Fruit fly (Drosophila melanogaster) whole organism, embryonic: ENCODE results near the gene CG13850.
A peak's percentile ranks its signal among the peaks of the same experiment; 100 is the strongest.

Experiments used
- Abd-B ChIP-seq: fragments of 200-800 bp; sonication (Bioruptor generic); optimal IDR thresholded peaks from 2 replicates; lab custom pipeline; 2018; ENCODE audit warnings: missing biosample characterization, mild to moderate bottlenecking, missing genetic modification characterization, moderate library complexity
- Bgb ChIP-seq: fragments of 200-800 bp; sonication (Bioruptor generic); IDR thresholded peaks from 2 replicates; pipeline ENCODE4 v1.3.6; 2022; ENCODE audit warnings: missing biosample characterization, missing genetic modification characterization; ENCODE audit not compliant: partially characterized antibody
- CG10209 ChIP-seq: fragments of 200-800 bp; sonication (Bioruptor generic); optimal IDR thresholded peaks from 3 replicates; lab custom pipeline; 2017; ENCODE audit warnings: missing biosample characterization, mild to moderate bottlenecking, missing genetic modification characterization, missing genetic modification reagents
- CG10462 ChIP-seq: fragments of 200-800 bp; sonication (Bioruptor generic); optimal IDR thresholded peaks from 2 replicates; lab custom pipeline; 2016; ENCODE audit warnings: missing biosample characterization, missing genetic modification characterization
- CG11093 ChIP-seq: fragments of 200-800 bp; sonication (Bioruptor generic); IDR thresholded peaks from 3 replicates; pipeline ENCODE4 v1.3.6; 2022; ENCODE audit warnings: missing biosample characterization, missing genetic modification characterization
- CG13287 ChIP-seq: fragments of 200-800 bp; sonication (Bioruptor generic); IDR thresholded peaks from 2 replicates; pipeline ENCODE4 v1.3.6; 2022; ENCODE audit warnings: missing biosample characterization, missing genetic modification characterization; ENCODE audit not compliant: partially characterized antibody
- CG14710 ChIP-seq: fragments of 200-800 bp; sonication (Bioruptor generic); optimal IDR thresholded peaks from 3 replicates; lab custom pipeline; 2019; ENCODE audit warnings: missing biosample characterization, mild to moderate bottlenecking, missing genetic modification characterization, moderate library complexity
- CG1602 ChIP-seq: fragments of 200-800 bp; sonication (Bioruptor generic); optimal IDR thresholded peaks from 3 replicates; lab custom pipeline; 2016; ENCODE audit warnings: missing biosample characterization, missing genetic modification characterization
- CG31441 ChIP-seq: fragments of 200-800 bp; sonication (Bioruptor generic); IDR thresholded peaks from 2 replicates; pipeline ENCODE4 v1.3.6; 2022; ENCODE audit warnings: missing biosample characterization, missing genetic modification characterization
- CG3163 ChIP-seq: fragments of 200-800 bp; sonication (Bioruptor generic); optimal IDR thresholded peaks from 3 replicates; lab custom pipeline; 2016; ENCODE audit warnings: missing biosample characterization, missing genetic modification characterization
- CG3726 ChIP-seq: fragments of 200-800 bp; sonication (Bioruptor generic); IDR thresholded peaks from 3 replicates; pipeline ENCODE4, ENCODE4 v1.3.6; 2022; ENCODE audit warnings: missing biosample characterization, missing genetic modification characterization
- CG4360 ChIP-seq: fragments of 200-800 bp; sonication (Bioruptor generic); IDR thresholded peaks from 2 replicates; pipeline ENCODE4 v1.3.6; 2022; ENCODE audit warnings: missing biosample characterization, missing genetic modification characterization
- CG4730 ChIP-seq: fragments of 200-800 bp; sonication (Bioruptor generic); IDR thresholded peaks from 2 replicates; pipeline ENCODE4 v1.3.6; 2022; ENCODE audit warnings: missing biosample characterization, missing genetic modification characterization
- CG7271 ChIP-seq: fragments of 200-800 bp; sonication (Bioruptor generic); optimal IDR thresholded peaks from 2 replicates; lab custom pipeline; 2018; ENCODE audit warnings: missing biosample characterization, mild to moderate bottlenecking, missing genetic modification characterization, moderate library complexity
- CG9817 ChIP-seq: fragments of 200-800 bp; sonication (Bioruptor generic); optimal IDR thresholded peaks from 2 replicates; lab custom pipeline; 2018; ENCODE audit warnings: missing biosample characterization, mild to moderate bottlenecking, missing genetic modification characterization, moderate library complexity
- Chrac-16 ChIP-seq: fragments of 200-800 bp; sonication (Bioruptor generic); optimal IDR thresholded peaks from 3 replicates; lab custom pipeline; 2016; ENCODE audit warnings: missing biosample characterization, missing genetic modification characterization
- CoRest ChIP-seq: fragments of 200-800 bp; sonication (Bioruptor generic); optimal IDR thresholded peaks from 3 replicates; lab custom pipeline; 2018; ENCODE audit warnings: missing biosample characterization, mild to moderate bottlenecking, missing genetic modification characterization, moderate library complexity
- Doc2 ChIP-seq: fragments of 200-800 bp; sonication (Bioruptor generic); IDR thresholded peaks from 2 replicates; pipeline ENCODE4 v1.3.6; 2022; ENCODE audit warnings: missing biosample characterization, missing genetic modification characterization
- Doc3 ChIP-seq: fragments of 200-800 bp; sonication (Bioruptor generic); IDR thresholded peaks from 3 replicates; pipeline ENCODE4 v1.3.6; 2022; ENCODE audit warnings: missing biosample characterization, missing genetic modification characterization; ENCODE audit not compliant: partially characterized antibody
- HLH4C ChIP-seq: fragments of 200-800 bp; sonication (Bioruptor generic); IDR thresholded peaks from 3 replicates; pipeline ENCODE4 v1.3.6; 2022; ENCODE audit warnings: missing biosample characterization, missing genetic modification characterization; ENCODE audit not compliant: partially characterized antibody
- HLH54F ChIP-seq: fragments of 200-800 bp; sonication (Bioruptor generic); optimal IDR thresholded peaks from 3 replicates; lab custom pipeline; 2016; ENCODE audit warnings: missing biosample characterization, missing genetic modification characterization
- NFAT ChIP-seq: fragments of 200-800 bp; sonication (Bioruptor generic); IDR thresholded peaks from 2 replicates; pipeline ENCODE4 v1.3.6; 2022; ENCODE audit warnings: missing biosample characterization, missing genetic modification characterization
- Pdp1 ChIP-seq, 2 experiments: fragments of 200-800 bp; sonication (Bioruptor generic); optimal IDR thresholded peaks; 3 replicates each; lab custom pipeline; 2016; ENCODE audit warnings: missing biosample characterization in 2 of 2, missing genetic modification characterization in 2 of 2, mild to moderate bottlenecking in 1 of 2, moderate library complexity in 1 of 2
- Sin3A ChIP-seq: fragments of >200 bp; optimal IDR thresholded peaks from 2 replicates; lab custom pipeline; 2018
- Six4 ChIP-seq: fragments of 200-800 bp; sonication (Bioruptor generic); optimal IDR thresholded peaks from 2 replicates; lab custom pipeline; 2016; ENCODE audit warnings: missing biosample characterization, missing genetic modification characterization
- Stat92E ChIP-seq, 3 experiments: fragments of >200 bp in 2 of 3; fragments of 200-800 bp in 1 of 3; sonication (Bioruptor generic) in 1 of 3; optimal IDR thresholded peaks; 2 replicates each; lab custom pipeline; 2017 to 2019; ENCODE audit warnings: missing biosample characterization in 3 of 3, missing genetic modification characterization in 3 of 3, mild to moderate bottlenecking in 1 of 3, moderate library complexity in 1 of 3
- Tbp ChIP-seq: fragments of >200 bp; optimal IDR thresholded peaks from 2 replicates; lab custom pipeline; 2018; ENCODE audit warnings: missing biosample characterization, missing genetic modification characterization
- abd-A ChIP-seq: fragments of 200-800 bp; sonication (Bioruptor generic); optimal IDR thresholded peaks from 3 replicates; lab custom pipeline; 2019; ENCODE audit warnings: missing biosample characterization, mild to moderate bottlenecking, missing genetic modification characterization, moderate library complexity
- ato ChIP-seq: fragments of 200-800 bp; sonication (Bioruptor generic); IDR thresholded peaks from 2 replicates; pipeline ENCODE4 v1.3.6; 2022; ENCODE audit warnings: missing biosample characterization, missing genetic modification characterization; ENCODE audit not compliant: partially characterized antibody
- btn ChIP-seq: fragments of 200-800 bp; sonication (Bioruptor generic); optimal IDR thresholded peaks from 2 replicates; lab custom pipeline; 2016; ENCODE audit warnings: missing biosample characterization, missing genetic modification characterization
- chif ChIP-seq, 2 experiments: fragments of 200-800 bp; sonication (Bioruptor generic); optimal IDR thresholded peaks; 3 replicates each; lab custom pipeline; 2016; ENCODE audit warnings: missing biosample characterization in 2 of 2, missing genetic modification characterization in 2 of 2
- chinmo ChIP-seq: fragments of 200-800 bp; sonication (Bioruptor generic); IDR thresholded peaks from 4 replicates; pipeline ENCODE4 v1.3.6; 2022; ENCODE audit warnings: missing biosample characterization, missing genetic modification characterization; ENCODE audit not compliant: partially characterized antibody
- chm ChIP-seq: fragments of 200-800 bp; sonication (Bioruptor generic); IDR thresholded peaks from 2 replicates; pipeline ENCODE4 v1.3.6; 2022; ENCODE audit warnings: missing biosample characterization, missing genetic modification characterization
- ewg ChIP-seq: fragments of 200-800 bp; sonication (Bioruptor generic); optimal IDR thresholded peaks from 3 replicates; lab custom pipeline; 2017; ENCODE audit warnings: mild to moderate bottlenecking, missing biosample characterization, missing genetic modification reagents, missing genetic modification characterization
- gce ChIP-seq: fragments of 200-800 bp; sonication (Bioruptor generic); IDR thresholded peaks from 3 replicates; pipeline ENCODE4 v1.3.6; 2022; ENCODE audit warnings: missing biosample characterization, missing genetic modification characterization
- ind ChIP-seq: fragments of 200-800 bp; sonication (Bioruptor generic); optimal IDR thresholded peaks from 3 replicates; lab custom pipeline; 2016; ENCODE audit warnings: missing biosample characterization, missing genetic modification characterization
- ken ChIP-seq: fragments of 200-800 bp; sonication (Bioruptor generic); IDR thresholded peaks from 3 replicates; pipeline ENCODE4 v1.3.6; 2022; ENCODE audit warnings: missing biosample characterization, missing genetic modification characterization
- knrl ChIP-seq: fragments of 200-800 bp; sonication (Bioruptor generic); IDR thresholded peaks from 3 replicates; pipeline ENCODE4 v1.3.6; 2022; ENCODE audit warnings: missing biosample characterization, missing genetic modification characterization; ENCODE audit not compliant: partially characterized antibody
- lab ChIP-seq: fragments of 200-800 bp; sonication (Bioruptor generic); optimal IDR thresholded peaks from 3 replicates; lab custom pipeline; 2017; ENCODE audit warnings: missing biosample characterization, missing genetic modification characterization, mild to moderate bottlenecking, moderate library complexity, missing genetic modification reagents
- lbe ChIP-seq: fragments of 200-800 bp; sonication (Bioruptor generic); optimal IDR thresholded peaks from 2 replicates; lab custom pipeline; 2016; ENCODE audit warnings: missing biosample characterization, mild to moderate bottlenecking, missing genetic modification characterization
- lola ChIP-seq, 3 experiments: fragments of >200 bp in 2 of 3; fragments of 200-800 bp in 1 of 3; sonication (Bioruptor generic) in 1 of 3; optimal IDR thresholded peaks; 2 replicates each; lab custom pipeline; 2017 to 2019; ENCODE audit warnings: missing biosample characterization in 3 of 3, missing genetic modification characterization in 3 of 3, mild to moderate bottlenecking in 1 of 3, moderate library complexity in 1 of 3
- nerfin-1 ChIP-seq: fragments of 200-800 bp; sonication (Bioruptor generic); optimal IDR thresholded peaks from 3 replicates; lab custom pipeline; 2019; ENCODE audit warnings: missing biosample characterization, mild to moderate bottlenecking, missing genetic modification characterization, moderate library complexity
- nerfin-2 ChIP-seq: fragments of 200-800 bp; sonication (Bioruptor generic); IDR thresholded peaks from 2 replicates; pipeline ENCODE4 v1.3.6; 2022; ENCODE audit warnings: missing biosample characterization, missing genetic modification characterization; ENCODE audit not compliant: partially characterized antibody
- pzg ChIP-seq: fragments of 200-800 bp; sonication (Bioruptor generic); optimal IDR thresholded peaks from 3 replicates; lab custom pipeline; 2018; ENCODE audit warnings: missing biosample characterization, mild to moderate bottlenecking, missing genetic modification characterization, moderate library complexity
- so ChIP-seq: fragments of 200-800 bp; sonication (Bioruptor generic); IDR thresholded peaks from 3 replicates; pipeline ENCODE4 v1.3.6; 2022; ENCODE audit warnings: missing biosample characterization, missing genetic modification characterization
- ssp ChIP-seq: fragments of 200-800 bp; sonication (Bioruptor generic); IDR thresholded peaks from 2 replicates; pipeline ENCODE4 v1.3.6; 2022; ENCODE audit warnings: missing biosample characterization, missing genetic modification characterization
- wor ChIP-seq: fragments of 200-800 bp; sonication (Bioruptor generic); IDR thresholded peaks from 2 replicates; pipeline ENCODE4 v1.3.6; 2022; ENCODE audit warnings: missing biosample characterization, missing genetic modification characterization

The CG13850 gene

dm6 chr3R:22368077-22368776 is 42.5 kb downstream of the CG13850 start (continued):
- TF ChIP-seq ssp (no peak), CG31441 (GFP tag; lab: Robert Waterston, UW) (peak; percentile 35), CG14710 (tag; lab: Kevin White, UChicago) (peak; percentile 25), Stat92E (GFP tag; optimal IDR thresholded peaks at IDR 0.05; lab: Kevin White, UChicago) (no peak), Doc3 (GFP tag; lab: Robert Waterston, UW) (peak; percentile 40; the same call in 1 of the 3 replicates), Doc2 (GFP tag; lab: Robert Waterston, UW) (0 out of 2 replicates have a peak, but pooled peaks have one; percentile 3), CG4730 (GFP tag; lab: Robert Waterston, UW) (0 out of 2 replicates have a peak, but pooled peaks have one; percentile 15), CG10209 (no peak), ato (GFP tag; lab: Robert Waterston, UW) (0 out of 2 replicates have a peak, but pooled peaks have one; percentile 39), lab (no peak), ewg (GFP tag; lab: Kevin White, UChicago) (peak; percentile 92), so (peak; percentile 32; the same call in 1 of the 3 replicates), Pdp1 (GFP tag; optimal IDR thresholded peaks at IDR 0.05; lab: Kevin White, UChicago) (peak in 1 of 2 experiments; percentile 96), CG3726 (GFP tag; lab: Robert Waterston, UW) (no peak), lbe (GFP tag; lab: Kevin White, UChicago) (no peak), CG3163 (GFP tag; lab: Kevin White, UChicago) (no peak), CG13287 (peak; percentile 69), Bgb (GFP tag; lab: Robert Waterston, UW) (peak; percentile 66), NFAT (GFP tag; lab: Robert Waterston, UW) (peak; percentile 24; the same call in 1 of the 2 replicates), CG7271 (tag; lab: Kevin White, UChicago) (no peak), Abd-B (GFP tag; lab: Kevin White, UChicago) (no peak), chinmo (GFP tag; lab: Robert Waterston, UW) (0 out of 4 replicates have a peak, but pooled peaks have one; percentile 42), CG9817 (tag; lab: Kevin White, UChicago) (no peak), btn (no peak), CG1602 (GFP tag; lab: Kevin White, UChicago) (no peak), nerfin-1 (tag; lab: Kevin White, UChicago) (peak; percentile 60), lola (GFP tag; optimal IDR thresholded peaks at IDR 0.05; lab: Kevin White, UChicago) (peak in 1 of 3 experiments; percentile 27), wor (GFP tag; lab: Robert Waterston, UW) (no peak), HLH4C (GFP tag; lab: Robert Waterston, UW) (peak; percentile 37; the same call in 2 of the 3 replicates), Sin3A (lab: Kevin White, UChicago) (no peak), chm (GFP tag; lab: Robert Waterston, UW) (no peak), CoRest (tag; lab: Kevin White, UChicago) (no peak), CG4360 (0 out of 2 replicates have a peak, but pooled peaks have one; percentile 9), Tbp (no peak), HLH54F (GFP tag; lab: Kevin White, UChicago) (no peak), chif (GFP tag; optimal IDR thresholded peaks at IDR 0.05; lab: Kevin White, UChicago) (no peak), gce (GFP tag; lab: Robert Waterston, UW) (no peak), nerfin-2 (GFP tag; lab: Robert Waterston, UW) (peak; percentile 26; the same call in 1 of the 2 replicates), Chrac-16 (GFP tag; lab: Kevin White, UChicago) (no peak), ken (GFP tag; lab: Robert Waterston, UW) (0 out of 3 replicates have a peak, but pooled peaks have one; percentile 29), CG11093 (no peak), CG10462 (GFP tag; lab: Kevin White, UChicago) (no peak), pzg (GFP tag; lab: Kevin White, UChicago) (peak; percentile 1), abd-A (tag; lab: Kevin White, UChicago) (peak; percentile 38), Six4 (GFP tag; lab: Kevin White, UChicago) (no peak), ind (GFP tag; lab: Kevin White, UChicago) (no peak), knrl (GFP tag; lab: Robert Waterston, UW) (peak; percentile 63; the same call in 2 of the 3 replicates)
